Fruit fly (Drosophila melanogaster) Kc167 (cell line): Measurements from ENCODE around the gene pps.

Experiments used
- h ChIP-seq: fragments of >200 bp; optimal IDR thresholded peaks from 3 replicates; lab custom pipeline; 2018; ENCODE audit warnings: missing external identifiers
- insv ChIP-seq: fragments of >200 bp; optimal IDR thresholded peaks from 3 replicates; lab custom pipeline; 2018; ENCODE audit warnings: missing external identifiers
- psq ChIP-seq: fragments of >200 bp; optimal IDR thresholded peaks from 2 replicates; lab custom pipeline; 2017; ENCODE audit warnings: missing external identifiers
- ttk ChIP-seq: sonication (Bioruptor generic); optimal IDR thresholded peaks from 2 replicates; lab custom pipeline; 2017; ENCODE audit warnings: missing external identifiers

DNA sequence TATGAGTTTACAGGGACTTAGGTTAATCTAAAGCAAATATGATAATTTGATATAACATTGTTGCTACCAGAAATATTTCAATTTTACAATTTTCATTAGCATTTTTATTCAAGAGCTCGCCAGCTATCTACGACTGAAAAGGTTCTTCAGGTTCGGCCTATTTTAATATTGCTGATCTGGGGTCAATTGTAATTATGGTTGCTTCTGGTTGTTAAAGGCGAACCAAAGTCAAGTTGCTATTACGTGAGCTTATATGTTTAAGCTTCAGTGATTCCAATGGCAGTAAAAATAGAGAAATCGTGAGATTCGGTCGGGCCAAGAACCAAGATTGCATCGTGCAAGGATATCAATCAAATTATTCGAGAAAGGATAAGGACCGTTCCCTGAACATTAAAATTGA, 22.3 kb downstream of the pps start, which contains the start of gene Desat2:
- TF ChIP-seq psq (lab: Kevin White, UChicago) = no peak
- no peak for TF ChIP-seq insv (lab: Kevin White, UChicago)
- no peak for TF ChIP-seq ttk (lab: Kevin White, UChicago)
- TF ChIP-seq h (lab: Kevin White, UChicago) = no peak
